Worm (Caenorhabditis elegans) whole organism, late embryonic: ENCODE data around the gene F48G7.5.

Experiments used
- K09A11.1 ChIP-seq: sonication (generic microtip); optimal IDR thresholded peaks from 2 replicates; lab custom pipeline; 2017; ENCODE audit warnings: antibody characterized with exemption, mild to moderate bottlenecking, missing genetic modification characterization, missing compliant biosample characterization; ENCODE audit not compliant: insufficient read depth
- T23F11.4 ChIP-seq: fragments of 200-800 bp; sonication (Bioruptor generic); optimal IDR thresholded peaks from 2 replicates; lab custom pipeline; 2018; ENCODE audit warnings: mild to moderate bottlenecking, missing genetic modification characterization, missing compliant biosample characterization
- ahr-1 ChIP-seq: sonication (generic microtip); optimal IDR thresholded peaks from 2 replicates; lab custom pipeline; 2016; ENCODE audit warnings: missing genetic modification characterization, missing compliant biosample characterization
- ama-1 ChIP-seq: fragments of 150-350 bp; optimal IDR thresholded peaks from 2 replicates; lab custom pipeline; 2014
- ceh-14 ChIP-seq: sonication (generic microtip); optimal IDR thresholded peaks from 2 replicates; lab custom pipeline; 2016; ENCODE audit warnings: missing genotype, missing genetic modification characterization, missing compliant biosample characterization
- ceh-19 ChIP-seq: fragments of 200-800 bp; sonication (Bioruptor generic); optimal IDR thresholded peaks from 2 replicates; lab custom pipeline; 2018; ENCODE audit warnings: mild to moderate bottlenecking, missing genetic modification characterization, missing compliant biosample characterization
- ceh-24 ChIP-seq: sonication (generic microtip); optimal IDR thresholded peaks from 2 replicates; lab custom pipeline; 2016; ENCODE audit warnings: mild to moderate bottlenecking, missing genetic modification characterization, missing compliant biosample characterization
- ceh-30 ChIP-seq: fragments of 150-350 bp; optimal IDR thresholded peaks from 2 replicates; lab custom pipeline; 2014; ENCODE audit warnings: missing biosample characterization, missing genetic modification characterization
- ceh-31 ChIP-seq: sonication (generic microtip); optimal IDR thresholded peaks from 2 replicates; lab custom pipeline; 2016; ENCODE audit warnings: missing genetic modification characterization, missing compliant biosample characterization
- ceh-9 ChIP-seq: sonication (generic microtip); optimal IDR thresholded peaks from 2 replicates; lab custom pipeline; 2016; ENCODE audit warnings: mild to moderate bottlenecking, missing genetic modification characterization, inconsistent platforms, missing compliant biosample characterization
- che-1 ChIP-seq: sonication (generic microtip); optimal IDR thresholded peaks from 2 replicates; lab custom pipeline; 2016; ENCODE audit warnings: mild to moderate bottlenecking, missing genetic modification characterization, missing compliant biosample characterization
- dve-1 ChIP-seq: sonication (generic microtip); optimal IDR thresholded peaks from 2 replicates; lab custom pipeline; 2017; ENCODE audit warnings: antibody characterized with exemption, mild to moderate bottlenecking, missing genetic modification characterization, missing compliant biosample characterization
- elt-2 ChIP-seq: sonication (generic microtip); optimal IDR thresholded peaks from 2 replicates; lab custom pipeline; 2016; ENCODE audit warnings: missing genetic modification reagents, missing genetic modification characterization, missing compliant biosample characterization
- ets-4 ChIP-seq: sonication (generic microtip); optimal IDR thresholded peaks from 2 replicates; lab custom pipeline; 2016; ENCODE audit warnings: missing genetic modification characterization, missing compliant biosample characterization
- fkh-6 ChIP-seq: sonication (generic microtip); optimal IDR thresholded peaks from 2 replicates; lab custom pipeline; 2016; ENCODE audit warnings: missing genetic modification characterization, missing compliant biosample characterization
- hlh-15 ChIP-seq: sonication (generic microtip); optimal IDR thresholded peaks from 2 replicates; lab custom pipeline; 2016; ENCODE audit warnings: missing genetic modification characterization, missing compliant biosample characterization
- hlh-30 ChIP-seq: sonication (generic microtip); optimal IDR thresholded peaks from 2 replicates; lab custom pipeline; 2017; ENCODE audit warnings: antibody characterized with exemption, missing genetic modification characterization, missing compliant biosample characterization; ENCODE audit not compliant: insufficient read depth
- hlh-6 ChIP-seq: sonication (generic microtip); optimal IDR thresholded peaks from 2 replicates; lab custom pipeline; 2016; ENCODE audit warnings: missing genotype, missing genetic modification characterization, missing compliant biosample characterization
- lin-11 ChIP-seq: fragments of 200-800 bp; sonication (Bioruptor generic); optimal IDR thresholded peaks from 2 replicates; lab custom pipeline; 2018; ENCODE audit warnings: mild to moderate bottlenecking, missing genetic modification characterization, missing compliant biosample characterization
- nfya-1 ChIP-seq: sonication (generic microtip); optimal IDR thresholded peaks from 2 replicates; lab custom pipeline; 2017; ENCODE audit warnings: missing genetic modification characterization, mild to moderate bottlenecking, missing compliant biosample characterization, antibody characterized with exemption, moderate library complexity
- nhr-232 ChIP-seq: sonication (generic microtip); optimal IDR thresholded peaks from 2 replicates; lab custom pipeline; 2016; ENCODE audit warnings: missing genetic modification characterization, missing compliant biosample characterization
- npax-4 ChIP-seq: sonication (generic microtip); optimal IDR thresholded peaks from 2 replicates; lab custom pipeline; 2016; ENCODE audit warnings: missing genetic modification characterization, missing compliant biosample characterization
- odd-2 ChIP-seq: sonication (generic microtip); optimal IDR thresholded peaks from 2 replicates; lab custom pipeline; 2017; ENCODE audit warnings: antibody characterized with exemption, mild to moderate bottlenecking, missing genetic modification characterization, missing compliant biosample characterization
- pag-3 ChIP-seq: sonication (generic microtip); optimal IDR thresholded peaks from 2 replicates; lab custom pipeline; 2016; ENCODE audit warnings: missing compliant biosample characterization, missing genetic modification characterization, borderline replicate concordance
- pha-4 ChIP-seq: fragments of 150-350 bp; optimal IDR thresholded peaks from 2 replicates; lab custom pipeline; 2018; ENCODE audit warnings: missing biosample characterization, missing genetic modification reagents, missing genetic modification characterization
- pros-1 ChIP-seq: fragments of 150-350 bp; optimal IDR thresholded peaks from 2 replicates; lab custom pipeline; 2014; ENCODE audit warnings: missing biosample characterization, missing genetic modification reagents, missing genetic modification characterization
- rnt-1 ChIP-seq: sonication (generic microtip); optimal IDR thresholded peaks from 2 replicates; lab custom pipeline; 2016; ENCODE audit warnings: missing genetic modification characterization, missing compliant biosample characterization
- sdc-2 ChIP-seq: sonication (generic microtip); optimal IDR thresholded peaks from 2 replicates; lab custom pipeline; 2016; ENCODE audit warnings: missing genotype, missing genetic modification characterization, missing compliant biosample characterization
- sox-2 ChIP-seq: fragments of 200-800 bp; sonication (Bioruptor generic); IDR thresholded peaks from 2 replicates; pipeline ENCODE4 v1.3.6; 2022; ENCODE audit warnings: missing genetic modification reagents, missing genetic modification characterization, missing compliant biosample characterization
- sox-4 ChIP-seq: sonication (generic microtip); optimal IDR thresholded peaks from 2 replicates; lab custom pipeline; 2017; ENCODE audit warnings: mild to moderate bottlenecking, missing genetic modification characterization, inconsistent platforms, missing compliant biosample characterization
- tbx-2 ChIP-seq: sonication (generic microtip); optimal IDR thresholded peaks from 2 replicates; lab custom pipeline; 2016; ENCODE audit warnings: missing genetic modification characterization, missing compliant biosample characterization
- unc-42 ChIP-seq: sonication (generic microtip); optimal IDR thresholded peaks from 2 replicates; lab custom pipeline; 2016; ENCODE audit warnings: missing genotype, missing genetic modification characterization, missing compliant biosample characterization
- zip-5 ChIP-seq: sonication (generic microtip); optimal IDR thresholded peaks from 2 replicates; lab custom pipeline; 2016; ENCODE audit warnings: missing genetic modification characterization, missing compliant biosample characterization
- ztf-16 ChIP-seq: sonication (generic microtip); optimal IDR thresholded peaks from 2 replicates; lab custom pipeline; 2017; ENCODE audit warnings: missing genetic modification characterization, missing compliant biosample characterization

Gene F48G7.5

DNA sequence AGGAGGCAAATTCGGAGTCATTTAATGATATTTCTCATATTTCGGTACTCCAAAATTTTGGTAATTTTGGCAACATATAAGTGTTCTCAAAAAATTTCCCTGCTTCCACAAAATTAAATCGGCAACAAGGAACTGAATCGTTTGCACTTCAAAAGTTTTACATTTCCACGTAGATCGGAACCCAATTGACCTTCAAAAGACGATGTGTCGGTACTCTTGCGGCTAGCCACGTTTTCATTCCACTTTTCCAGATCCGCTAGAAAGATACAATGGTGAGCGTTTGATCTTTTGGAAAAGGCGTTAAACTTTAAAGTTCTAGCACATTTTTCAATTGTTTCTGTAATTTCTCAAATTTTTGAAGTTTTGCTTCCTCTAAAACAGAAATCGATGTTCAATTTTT is 25.8 kb downstream of the F48G7.5 start:
- TF ChIP-seq lin-11 (tag; lab: Kevin White, UChicago) (no peak), ets-4 (tag; lab: Kevin White, UChicago) (no peak)
- TF ChIP-seq, all 69 proteins: peak for 0

DNA sequence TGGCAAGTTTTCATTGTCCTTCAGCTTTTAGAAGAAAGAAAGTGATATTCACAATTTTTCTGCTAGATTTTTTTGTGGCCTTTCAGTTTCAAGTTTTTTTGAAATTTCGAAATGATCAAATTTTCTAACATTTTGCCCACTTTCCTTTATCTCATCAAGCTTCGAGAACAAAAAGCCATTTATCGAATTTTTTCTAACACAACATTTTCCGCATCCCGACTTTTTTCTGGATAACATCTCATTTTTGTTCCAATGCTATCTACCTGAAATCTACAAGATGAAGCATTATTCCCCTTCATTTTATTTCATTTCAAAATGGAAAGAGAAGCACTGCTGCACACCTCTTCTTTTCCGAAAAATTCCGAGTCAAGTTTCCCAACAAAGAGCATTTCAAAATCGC is 29.8 kb downstream of the F48G7.5 start, which contains the start of gene ZK488.5:
ZK488.5 (plus strand) TSS at position 301 of the 400 bp plus-strand sequence.
- no peak for TF ChIP-seq tbx-2 (tag; lab: Kevin White, UChicago)
- TF ChIP-seq dve-1 (tag; lab: Kevin White, UChicago), result no peak
- no peak for TF ChIP-seq ceh-14 (tag; lab: Kevin White, UChicago)
- no peak for TF ChIP-seq pag-3 (tag; lab: Kevin White, UChicago)
- TF ChIP-seq lin-11 (tag; lab: Kevin White, UChicago), result no peak
- TF ChIP-seq ceh-31 (tag; lab: Kevin White, UChicago), result no peak
- no peak for TF ChIP-seq K09A11.1 (tag; lab: Kevin White, UChicago)
- no peak for TF ChIP-seq unc-42 (tag; lab: Kevin White, UChicago)
- TF ChIP-seq ceh-30 (tag; lab: Kevin White, UChicago), result no peak
- TF ChIP-seq ceh-19 (GFP tag; lab: Kevin White, UChicago), result no peak
- no peak for TF ChIP-seq sox-2 (GFP tag; lab: Robert Waterston, UW)
- TF ChIP-seq ama-1 (lab: Kevin White, UChicago), result no peak
- no peak for TF ChIP-seq T23F11.4
- TF ChIP-seq zip-5 (tag; lab: Kevin White, UChicago), result no peak
- no peak for TF ChIP-seq ahr-1
- TF ChIP-seq ceh-24, result no peak
- TF ChIP-seq nhr-232 (tag; lab: Kevin White, UChicago), result no peak
- TF ChIP-seq che-1 (tag; lab: Kevin White, UChicago), result no peak

DNA sequence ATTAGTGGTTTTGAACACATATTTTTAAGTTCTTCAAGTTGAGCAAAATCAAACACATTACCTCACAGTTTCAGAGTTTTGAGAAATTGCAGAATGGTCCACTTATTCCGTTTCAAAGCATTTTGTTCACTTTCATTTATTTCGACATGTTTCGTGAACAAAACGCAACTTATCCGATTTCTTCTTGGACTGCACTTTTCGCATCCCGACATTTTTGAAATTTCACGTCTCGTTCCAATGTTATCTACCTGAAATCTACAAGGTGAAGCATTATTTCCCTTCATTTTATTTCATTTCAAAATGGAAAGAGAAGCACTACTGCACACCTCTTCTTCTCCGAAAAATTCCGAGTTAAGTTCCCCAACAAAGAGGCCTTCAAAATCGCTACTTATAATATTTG is 32.6 kb downstream of the F48G7.5 start, which contains the start of gene ZK488.6:
ZK488.6 (plus strand) TSS at position 301 of the 400 bp plus-strand sequence.
- TF ChIP-seq ceh-9 (tag; lab: Kevin White, UChicago) (no peak), ceh-24 (no peak), pros-1 (tag; lab: Kevin White, UChicago) (no peak)
- TF ChIP-seq, all 69 proteins: peak for 0

DNA sequence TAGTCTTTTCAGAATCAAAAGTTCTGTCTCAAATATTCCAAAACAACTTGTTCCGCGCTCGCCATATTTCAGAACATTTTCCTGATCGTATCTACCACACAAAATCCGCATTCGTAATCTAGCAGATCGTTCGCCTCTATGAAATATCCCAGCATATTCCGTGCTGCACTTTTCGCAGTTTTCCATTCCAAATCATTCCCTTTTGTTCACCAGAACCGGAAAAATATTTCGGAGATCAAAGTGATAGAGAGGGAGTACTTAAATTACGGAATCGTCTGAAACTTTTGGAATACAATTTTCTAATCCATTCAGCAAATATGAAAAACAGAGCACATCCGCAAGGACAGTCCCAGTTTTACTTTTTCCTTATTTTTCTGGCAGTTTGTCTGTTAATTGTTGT is 34.9 kb downstream of the F48G7.5 start, which contains the start of gene K06H6.1:
K06H6.1 (plus strand) TSS at position 301 of the 400 bp plus-strand sequence.
- no peak for TF ChIP-seq nfya-1 (tag; lab: Kevin White, UChicago)
- TF ChIP-seq elt-2 (tag; lab: Kevin White, UChicago), result no peak
- TF ChIP-seq ztf-16 (tag; lab: Kevin White, UChicago), result no peak
- no peak for TF ChIP-seq ceh-9 (tag; lab: Kevin White, UChicago)
- TF ChIP-seq rnt-1 (tag; lab: Kevin White, UChicago), result no peak
- TF ChIP-seq pha-4 (tag; lab: Kevin White, UChicago), result no peak
- no peak for TF ChIP-seq sdc-2 (tag; lab: Kevin White, UChicago)
- TF ChIP-seq hlh-15 (tag; lab: Kevin White, UChicago), result no peak
- no peak for TF ChIP-seq ama-1 (lab: Kevin White, UChicago)
- TF ChIP-seq npax-4, result no peak
- TF ChIP-seq odd-2 (tag; lab: Kevin White, UChicago), result no peak
- no peak for TF ChIP-seq hlh-6 (tag; lab: Kevin White, UChicago)
- TF ChIP-seq fkh-6 (tag; lab: Kevin White, UChicago), result no peak
- TF ChIP-seq hlh-30 (tag; lab: Kevin White, UChicago), result no peak
- TF ChIP-seq lin-11 (tag; lab: Kevin White, UChicago), result no peak
- no peak for TF ChIP-seq dve-1 (tag; lab: Kevin White, UChicago)
- TF ChIP-seq ceh-19 (GFP tag; lab: Kevin White, UChicago), result no peak
- TF ChIP-seq K09A11.1 (tag; lab: Kevin White, UChicago), result no peak
- TF ChIP-seq zip-5 (tag; lab: Kevin White, UChicago), result no peak
- TF ChIP-seq sox-4, result no peak
